Worm (Caenorhabditis elegans) whole organism, late embryonic: ENCODE measurements around the gene arl-6.

Experiments
- C08G9.2 ChIP-seq: sonication (generic microtip); optimal IDR thresholded peaks from 2 replicates; lab custom pipeline; 2016; ENCODE audit warnings: mild to moderate bottlenecking, missing genetic modification characterization, moderate library complexity, missing compliant biosample characterization
- F13H6.1 ChIP-seq: sonication (generic microtip); optimal IDR thresholded peaks from 2 replicates; lab custom pipeline; 2016; ENCODE audit warnings: missing genetic modification characterization, missing compliant biosample characterization
- K09A11.1 ChIP-seq: sonication (generic microtip); optimal IDR thresholded peaks from 2 replicates; lab custom pipeline; 2017; ENCODE audit warnings: antibody characterized with exemption, mild to moderate bottlenecking, missing genetic modification characterization, missing compliant biosample characterization; ENCODE audit not compliant: insufficient read depth
- ama-1 ChIP-seq: fragments of 150-350 bp; optimal IDR thresholded peaks from 2 replicates; lab custom pipeline; 2014
- ceh-14 ChIP-seq: sonication (generic microtip); optimal IDR thresholded peaks from 2 replicates; lab custom pipeline; 2016; ENCODE audit warnings: missing genotype, missing genetic modification characterization, missing compliant biosample characterization
- ceh-19 ChIP-seq: fragments of 200-800 bp; sonication (Bioruptor generic); optimal IDR thresholded peaks from 2 replicates; lab custom pipeline; 2018; ENCODE audit warnings: mild to moderate bottlenecking, missing genetic modification characterization, missing compliant biosample characterization
- ceh-2 ChIP-seq: sonication (generic microtip); optimal IDR thresholded peaks from 2 replicates; lab custom pipeline; 2016; ENCODE audit warnings: missing genotype, missing genetic modification characterization, missing compliant biosample characterization
- ceh-22 ChIP-seq: sonication (generic microtip); optimal IDR thresholded peaks from 2 replicates; lab custom pipeline; 2017; ENCODE audit warnings: missing biosample characterization, missing genetic modification characterization
- ceh-24 ChIP-seq: sonication (generic microtip); optimal IDR thresholded peaks from 2 replicates; lab custom pipeline; 2016; ENCODE audit warnings: mild to moderate bottlenecking, missing genetic modification characterization, missing compliant biosample characterization
- ceh-30 ChIP-seq: fragments of 150-350 bp; optimal IDR thresholded peaks from 2 replicates; lab custom pipeline; 2014; ENCODE audit warnings: missing biosample characterization, missing genetic modification characterization
- ceh-31 ChIP-seq: sonication (generic microtip); optimal IDR thresholded peaks from 2 replicates; lab custom pipeline; 2016; ENCODE audit warnings: missing genetic modification characterization, missing compliant biosample characterization
- ceh-45 ChIP-seq: fragments of 200-800 bp; sonication (Bioruptor generic); IDR thresholded peaks from 2 replicates; pipeline ENCODE4 v1.3.6; 2022; ENCODE audit warnings: missing genetic modification reagents, missing genetic modification characterization, missing compliant biosample characterization
- ceh-48 ChIP-seq: sonication (generic microtip); optimal IDR thresholded peaks from 2 replicates; lab custom pipeline; 2016; ENCODE audit warnings: missing genetic modification characterization, inconsistent platforms, missing compliant biosample characterization
- ceh-9 ChIP-seq: sonication (generic microtip); optimal IDR thresholded peaks from 2 replicates; lab custom pipeline; 2016; ENCODE audit warnings: mild to moderate bottlenecking, missing genetic modification characterization, inconsistent platforms, missing compliant biosample characterization
- elt-2 ChIP-seq: sonication (generic microtip); optimal IDR thresholded peaks from 2 replicates; lab custom pipeline; 2016; ENCODE audit warnings: missing genetic modification reagents, missing genetic modification characterization, missing compliant biosample characterization
- elt-4 ChIP-seq: sonication (generic microtip); optimal IDR thresholded peaks from 2 replicates; lab custom pipeline; 2016; ENCODE audit warnings: missing genetic modification characterization, missing compliant biosample characterization
- ets-4 ChIP-seq: sonication (generic microtip); optimal IDR thresholded peaks from 2 replicates; lab custom pipeline; 2016; ENCODE audit warnings: missing genetic modification characterization, missing compliant biosample characterization
- fax-1 ChIP-seq: sonication (generic microtip); optimal IDR thresholded peaks from 2 replicates; lab custom pipeline; 2016; ENCODE audit warnings: missing genotype, missing genetic modification characterization, missing compliant biosample characterization
- fkh-6 ChIP-seq: sonication (generic microtip); optimal IDR thresholded peaks from 2 replicates; lab custom pipeline; 2016; ENCODE audit warnings: missing genetic modification characterization, missing compliant biosample characterization
- hlh-13 ChIP-seq: fragments of 200-800 bp; sonication (Bioruptor generic); optimal IDR thresholded peaks from 2 replicates; lab custom pipeline; 2018; ENCODE audit warnings: mild to moderate bottlenecking, missing genetic modification characterization, missing compliant biosample characterization
- hlh-15 ChIP-seq: sonication (generic microtip); optimal IDR thresholded peaks from 2 replicates; lab custom pipeline; 2016; ENCODE audit warnings: missing genetic modification characterization, missing compliant biosample characterization
- hlh-30 ChIP-seq: sonication (generic microtip); optimal IDR thresholded peaks from 2 replicates; lab custom pipeline; 2017; ENCODE audit warnings: antibody characterized with exemption, missing genetic modification characterization, missing compliant biosample characterization; ENCODE audit not compliant: insufficient read depth
- hlh-6 ChIP-seq: sonication (generic microtip); optimal IDR thresholded peaks from 2 replicates; lab custom pipeline; 2016; ENCODE audit warnings: missing genotype, missing genetic modification characterization, missing compliant biosample characterization
- hlh-8 ChIP-seq: sonication (generic microtip); optimal IDR thresholded peaks from 2 replicates; lab custom pipeline; 2016; ENCODE audit warnings: missing genotype, missing genetic modification characterization, missing compliant biosample characterization
- lim-6 ChIP-seq: sonication (generic microtip); optimal IDR thresholded peaks from 2 replicates; lab custom pipeline; 2016; ENCODE audit warnings: missing genetic modification characterization, missing compliant biosample characterization
- lin-11 ChIP-seq: fragments of 200-800 bp; sonication (Bioruptor generic); optimal IDR thresholded peaks from 2 replicates; lab custom pipeline; 2018; ENCODE audit warnings: mild to moderate bottlenecking, missing genetic modification characterization, missing compliant biosample characterization
- madf-2 ChIP-seq: sonication (generic microtip); optimal IDR thresholded peaks from 2 replicates; lab custom pipeline; 2017; ENCODE audit warnings: missing genetic modification characterization, missing compliant biosample characterization
- mec-3 ChIP-seq: sonication (generic microtip); optimal IDR thresholded peaks from 2 replicates; lab custom pipeline; 2016; ENCODE audit warnings: borderline replicate concordance, missing genetic modification characterization, missing compliant biosample characterization
- nfya-1 ChIP-seq: sonication (generic microtip); optimal IDR thresholded peaks from 2 replicates; lab custom pipeline; 2017; ENCODE audit warnings: missing genetic modification characterization, mild to moderate bottlenecking, missing compliant biosample characterization, antibody characterized with exemption, moderate library complexity
- nhr-11 ChIP-seq: fragments of 150-350 bp; optimal IDR thresholded peaks from 2 replicates; lab custom pipeline; 2014; ENCODE audit warnings: missing biosample characterization, missing genetic modification characterization
- odd-2 ChIP-seq: sonication (generic microtip); optimal IDR thresholded peaks from 2 replicates; lab custom pipeline; 2017; ENCODE audit warnings: antibody characterized with exemption, mild to moderate bottlenecking, missing genetic modification characterization, missing compliant biosample characterization
- pag-3 ChIP-seq: sonication (generic microtip); optimal IDR thresholded peaks from 2 replicates; lab custom pipeline; 2016; ENCODE audit warnings: missing compliant biosample characterization, missing genetic modification characterization, borderline replicate concordance
- pat-9 ChIP-seq: fragments of 200-800 bp; sonication (Bioruptor generic); optimal IDR thresholded peaks from 2 replicates; lab custom pipeline; 2018; ENCODE audit warnings: mild to moderate bottlenecking, missing genetic modification characterization, moderate library complexity, missing compliant biosample characterization
- pha-2 ChIP-seq: sonication (generic microtip); optimal IDR thresholded peaks from 2 replicates; lab custom pipeline; 2017; ENCODE audit warnings: mild to moderate bottlenecking, missing genetic modification characterization, missing compliant biosample characterization
- pha-4 ChIP-seq: fragments of 150-350 bp; optimal IDR thresholded peaks from 2 replicates; lab custom pipeline; 2018; ENCODE audit warnings: missing biosample characterization, missing genetic modification reagents, missing genetic modification characterization
- pqm-1 ChIP-seq: sonication (generic microtip); optimal IDR thresholded peaks from 2 replicates; lab custom pipeline; 2016; ENCODE audit warnings: missing genetic modification characterization, missing compliant biosample characterization
- ref-2 ChIP-seq: sonication (generic microtip); optimal IDR thresholded peaks from 2 replicates; lab custom pipeline; 2016; ENCODE audit warnings: missing genetic modification characterization, missing compliant biosample characterization
- rnt-1 ChIP-seq: sonication (generic microtip); optimal IDR thresholded peaks from 2 replicates; lab custom pipeline; 2016; ENCODE audit warnings: missing genetic modification characterization, missing compliant biosample characterization
- sdc-2 ChIP-seq: sonication (generic microtip); optimal IDR thresholded peaks from 2 replicates; lab custom pipeline; 2016; ENCODE audit warnings: missing genotype, missing genetic modification characterization, missing compliant biosample characterization
- syd-9 ChIP-seq: sonication (generic microtip); optimal IDR thresholded peaks from 2 replicates; lab custom pipeline; 2016; ENCODE audit warnings: mild to moderate bottlenecking, missing genetic modification characterization, moderate library complexity, missing compliant biosample characterization
- tbx-2 ChIP-seq: sonication (generic microtip); optimal IDR thresholded peaks from 2 replicates; lab custom pipeline; 2016; ENCODE audit warnings: missing genetic modification characterization, missing compliant biosample characterization
- tbx-7 ChIP-seq: sonication (generic microtip); optimal IDR thresholded peaks from 2 replicates; lab custom pipeline; 2016; ENCODE audit warnings: missing genotype, missing genetic modification characterization, missing compliant biosample characterization
- ttx-3 ChIP-seq: sonication (generic microtip); optimal IDR thresholded peaks from 2 replicates; lab custom pipeline; 2016; ENCODE audit warnings: missing genetic modification reagents, missing genetic modification characterization, missing compliant biosample characterization
- unc-3 ChIP-seq, 2 experiments: fragments of 200-800 bp in 1 of 2; sonication (Bioruptor generic) in 1 of 2; sonication (generic microtip) in 1 of 2; conservative IDR thresholded peaks in 1 of 2; optimal IDR thresholded peaks in 1 of 2; 2 replicates each; pipeline versions ENCODE4 v1.3.6 to Lab custom; 2016 to 2022; ENCODE audit warnings: missing compliant biosample characterization in 2 of 2, missing genetic modification characterization in 2 of 2, missing genetic modification reagents in 1 of 2
- unc-42 ChIP-seq: sonication (generic microtip); optimal IDR thresholded peaks from 2 replicates; lab custom pipeline; 2016; ENCODE audit warnings: missing genotype, missing genetic modification characterization, missing compliant biosample characterization
- unc-55 ChIP-seq: sonication (generic microtip); optimal IDR thresholded peaks from 2 replicates; lab custom pipeline; 2017; ENCODE audit warnings: missing biosample characterization, missing genetic modification reagents, missing genetic modification characterization
- unc-86 ChIP-seq: sonication (generic microtip); optimal IDR thresholded peaks from 2 replicates; lab custom pipeline; 2016; ENCODE audit warnings: missing genetic modification characterization, missing compliant biosample characterization
- zip-5 ChIP-seq: sonication (generic microtip); optimal IDR thresholded peaks from 2 replicates; lab custom pipeline; 2016; ENCODE audit warnings: missing genetic modification characterization, missing compliant biosample characterization

The arl-6 gene

ce11 chrIII:4796536-4796935 lies 18.1 kb downstream of the arl-6 start, which contains the start of gene tag-325:
Gene tag-325, plus strand, starts transcription at chrIII:4796836.
- TF ChIP-seq hlh-30 (tag; lab: Kevin White, UChicago) (peak; percentile 15), madf-2 (tag; lab: Kevin White, UChicago) (no peak), ceh-24 (no peak), ceh-22 (tag; lab: Kevin White, UChicago) (no peak)

ce11 chrIII:4796039-4796438 lies 18.6 kb downstream of the arl-6 start:
- TF ChIP-seq mec-3 (no peak), pat-9 (tag; lab: Kevin White, UChicago) (no peak), ceh-19 (GFP tag; lab: Kevin White, UChicago) (no peak), F13H6.1 (tag; lab: Kevin White, UChicago) (no peak), unc-86 (tag; lab: Kevin White, UChicago) (no peak), elt-2 (tag; lab: Kevin White, UChicago) (peak; percentile 16), ceh-9 (tag; lab: Kevin White, UChicago) (no peak), hlh-8 (no peak), unc-3 (GFP tag; conservative IDR thresholded peaks at IDR 0.05; lab: Robert Waterston, UW) (no peak), unc-3 (tag; optimal IDR thresholded peaks at IDR 0.05; lab: Kevin White, UChicago) (no peak), unc-42 (tag; lab: Kevin White, UChicago) (no peak), elt-4 (no peak), ceh-48 (tag; lab: Kevin White, UChicago) (no peak), ttx-3 (tag; lab: Kevin White, UChicago) (no peak), ets-4 (tag; lab: Kevin White, UChicago) (peak; percentile 48), unc-55 (GFP tag; lab: Kevin White, UChicago) (no peak), fax-1 (tag; lab: Kevin White, UChicago) (no peak), ceh-31 (tag; lab: Kevin White, UChicago) (peak; percentile 26), K09A11.1 (no peak), tbx-7 (no peak), ceh-45 (GFP tag; lab: Robert Waterston, UW) (no peak), rnt-1 (no peak), sdc-2 (tag; lab: Kevin White, UChicago) (no peak), pag-3 (tag; lab: Kevin White, UChicago) (no peak), lim-6 (tag; lab: Kevin White, UChicago) (no peak), ceh-30 (tag; lab: Kevin White, UChicago) (no peak), pha-4 (tag; lab: Kevin White, UChicago) (no peak), syd-9 (tag; lab: Kevin White, UChicago) (no peak), pqm-1 (no peak), ceh-14 (no peak), C08G9.2 (tag; lab: Kevin White, UChicago) (no peak), fkh-6 (tag; lab: Kevin White, UChicago) (no peak), zip-5 (no peak), hlh-13 (GFP tag; lab: Kevin White, UChicago) (no peak), hlh-6 (tag; lab: Kevin White, UChicago) (no peak), tbx-2 (peak; percentile 19), ama-1 (no peak), hlh-15 (tag; lab: Kevin White, UChicago) (no peak), hlh-30 (tag; lab: Kevin White, UChicago) (peak; percentile 20), ceh-2 (no peak), ceh-24 (no peak), nhr-11 (tag; lab: Kevin White, UChicago) (no peak), madf-2 (tag; lab: Kevin White, UChicago) (no peak), nfya-1 (tag; lab: Kevin White, UChicago) (peak; percentile 45), lin-11 (no peak), ref-2 (no peak), odd-2 (tag; lab: Kevin White, UChicago) (no peak), pha-2 (tag; lab: Kevin White, UChicago) (no peak)
